Fruit fly (Drosophila melanogaster) whole organism, embryonic: ENCODE results near the gene I-2.

Experiments used
- Bteb2 ChIP-seq: fragments of 200-800 bp; sonication (Bioruptor generic); optimal IDR thresholded peaks from 2 replicates; lab custom pipeline; 2016; ENCODE audit warnings: missing biosample characterization, missing genetic modification characterization
- CG10543 ChIP-seq: fragments of 200-800 bp; sonication (Bioruptor generic); optimal IDR thresholded peaks from 3 replicates; lab custom pipeline; 2017; ENCODE audit warnings: missing biosample characterization, mild to moderate bottlenecking, missing genetic modification characterization, moderate library complexity
- CG10565 ChIP-seq: fragments of 200-800 bp; sonication (Bioruptor generic); optimal IDR thresholded peaks from 3 replicates; lab custom pipeline; 2016; ENCODE audit warnings: missing biosample characterization, mild to moderate bottlenecking, missing genetic modification characterization
- CG11247 ChIP-seq: fragments of 200-800 bp; sonication (Bioruptor generic); IDR thresholded peaks from 2 replicates; pipeline ENCODE4 v1.3.6; 2022; ENCODE audit warnings: missing biosample characterization, missing genetic modification characterization
- CG12219 ChIP-seq: fragments of 200-800 bp; sonication (Bioruptor generic); optimal IDR thresholded peaks from 3 replicates; lab custom pipeline; 2018; ENCODE audit warnings: missing biosample characterization, mild to moderate bottlenecking, missing genetic modification characterization
- CG13123 ChIP-seq: fragments of 200-800 bp; sonication (Bioruptor generic); optimal IDR thresholded peaks from 2 replicates; lab custom pipeline; 2016; ENCODE audit warnings: missing biosample characterization, missing genetic modification characterization
- CG14050 ChIP-seq: fragments of 200-800 bp; sonication (Bioruptor generic); IDR thresholded peaks from 3 replicates; pipeline ENCODE4 v1.3.6; 2022; ENCODE audit warnings: missing biosample characterization, missing genetic modification characterization
- CG1602 ChIP-seq: fragments of 200-800 bp; sonication (Bioruptor generic); optimal IDR thresholded peaks from 3 replicates; lab custom pipeline; 2016; ENCODE audit warnings: missing biosample characterization, missing genetic modification characterization
- CG17568 ChIP-seq: fragments of 200-800 bp; sonication (Bioruptor generic); optimal IDR thresholded peaks from 2 replicates; lab custom pipeline; 2018; ENCODE audit warnings: missing biosample characterization, mild to moderate bottlenecking, missing genetic modification characterization, moderate library complexity
- CG17612 ChIP-seq: fragments of 200-800 bp; sonication (Bioruptor generic); IDR thresholded peaks from 2 replicates; pipeline ENCODE4 v1.3.6; 2022; ENCODE audit warnings: missing biosample characterization, missing genetic modification characterization
- CG18011 ChIP-seq: fragments of 200-800 bp; sonication (Bioruptor generic); optimal IDR thresholded peaks from 2 replicates; lab custom pipeline; 2017; ENCODE audit warnings: missing biosample characterization, missing genetic modification characterization, mild to moderate bottlenecking, moderate library complexity, missing genotype
- CG18619 ChIP-seq: fragments of 200-800 bp; sonication (Bioruptor generic); optimal IDR thresholded peaks from 3 replicates; lab custom pipeline; 2017; ENCODE audit warnings: missing biosample characterization, mild to moderate bottlenecking, missing genetic modification characterization
- CG2129 ChIP-seq: fragments of 200-800 bp; sonication (Bioruptor generic); IDR thresholded peaks from 2 replicates; pipeline ENCODE4 v1.3.6; 2022; ENCODE audit warnings: missing biosample characterization, missing genetic modification characterization; ENCODE audit not compliant: partially characterized antibody
- CG3065 ChIP-seq: fragments of 200-800 bp; sonication (Bioruptor generic); optimal IDR thresholded peaks from 2 replicates; lab custom pipeline; 2016; ENCODE audit warnings: missing biosample characterization, missing genetic modification characterization
- CG31224 ChIP-seq: fragments of 200-800 bp; sonication (Bioruptor generic); IDR thresholded peaks from 2 replicates; pipeline ENCODE4 v1.3.6; 2022; ENCODE audit warnings: missing biosample characterization, missing genetic modification characterization
- CG34224 ChIP-seq: fragments of 200-800 bp; sonication (Bioruptor generic); IDR thresholded peaks from 3 replicates; pipeline ENCODE4 v1.3.6; 2022; ENCODE audit warnings: missing biosample characterization, missing genetic modification characterization; ENCODE audit not compliant: partially characterized antibody
- CG4424 ChIP-seq: fragments of 200-800 bp; sonication (Bioruptor generic); optimal IDR thresholded peaks from 3 replicates; lab custom pipeline; 2016; ENCODE audit warnings: missing biosample characterization, missing genetic modification characterization
- CG4730 ChIP-seq: fragments of 200-800 bp; sonication (Bioruptor generic); IDR thresholded peaks from 2 replicates; pipeline ENCODE4 v1.3.6; 2022; ENCODE audit warnings: missing biosample characterization, missing genetic modification characterization
- CG4820 ChIP-seq: fragments of 200-800 bp; sonication (Bioruptor generic); optimal IDR thresholded peaks from 3 replicates; lab custom pipeline; 2016; ENCODE audit warnings: missing biosample characterization, missing genetic modification characterization
- CG4854 ChIP-seq: fragments of 200-800 bp; sonication (Bioruptor generic); optimal IDR thresholded peaks from 2 replicates; lab custom pipeline; 2016; ENCODE audit warnings: missing biosample characterization, missing genetic modification characterization, inconsistent platforms
- CG7357 ChIP-seq: fragments of 200-800 bp; sonication (Bioruptor generic); IDR thresholded peaks from 3 replicates; pipeline ENCODE4 v1.3.6; 2022; ENCODE audit warnings: missing biosample characterization, missing genetic modification characterization
- CG7928 ChIP-seq: fragments of 200-800 bp; sonication (Bioruptor generic); optimal IDR thresholded peaks from 2 replicates; lab custom pipeline; 2017; ENCODE audit warnings: missing biosample characterization, mild to moderate bottlenecking, missing genetic modification characterization
- CG7963 ChIP-seq: fragments of 200-800 bp; sonication (Bioruptor generic); IDR thresholded peaks from 3 replicates; pipeline ENCODE4 v1.3.6; 2022; ENCODE audit warnings: missing biosample characterization, missing genetic modification characterization; ENCODE audit not compliant: partially characterized antibody
- CG8765 ChIP-seq: fragments of 200-800 bp; sonication (Bioruptor generic); IDR thresholded peaks from 2 replicates; pipeline ENCODE4 v1.3.6; 2022; ENCODE audit warnings: missing biosample characterization, missing genetic modification characterization
- Camta ChIP-seq: fragments of 200-800 bp; sonication (Bioruptor generic); optimal IDR thresholded peaks from 2 replicates; lab custom pipeline; 2016; ENCODE audit warnings: missing biosample characterization, missing genetic modification characterization
- Dad ChIP-seq: fragments of 200-800 bp; sonication (Bioruptor generic); optimal IDR thresholded peaks from 3 replicates; lab custom pipeline; 2016; ENCODE audit warnings: missing biosample characterization, missing genetic modification characterization
- Dbx ChIP-seq: fragments of 200-800 bp; sonication (Bioruptor generic); IDR thresholded peaks from 3 replicates; pipeline ENCODE4 v1.3.6; 2022; ENCODE audit warnings: missing biosample characterization, missing genetic modification characterization
- Fer1 ChIP-seq: fragments of 200-800 bp; sonication (Bioruptor generic); optimal IDR thresholded peaks from 2 replicates; lab custom pipeline; 2017; ENCODE audit warnings: missing biosample characterization, mild to moderate bottlenecking, missing genetic modification characterization
- Hey ChIP-seq: fragments of 200-800 bp; sonication (Bioruptor generic); optimal IDR thresholded peaks from 3 replicates; lab custom pipeline; 2018; ENCODE audit warnings: missing biosample characterization, mild to moderate bottlenecking, missing genetic modification characterization
- MESR4 ChIP-seq: fragments of 200-800 bp; sonication (Bioruptor generic); optimal IDR thresholded peaks from 2 replicates; lab custom pipeline; 2018; ENCODE audit warnings: missing biosample characterization, mild to moderate bottlenecking, missing genetic modification characterization, moderate library complexity
- Med ChIP-seq: fragments of 200-800 bp; sonication (Bioruptor generic); peaks from one replicate; lab custom pipeline; 2016; ENCODE audit warnings: missing biosample characterization, missing genetic modification characterization, mild to moderate bottlenecking, inconsistent platforms, moderate library complexity
- NK7.1 ChIP-seq: fragments of 200-800 bp; sonication (Bioruptor generic); optimal IDR thresholded peaks from 3 replicates; lab custom pipeline; 2016; ENCODE audit warnings: missing biosample characterization, missing genetic modification characterization
- Rfx ChIP-seq: fragments of 200-800 bp; sonication (Bioruptor generic); IDR thresholded peaks from 2 replicates; pipeline ENCODE4 v1.3.6; 2022; ENCODE audit warnings: missing biosample characterization, missing genetic modification characterization
- ac ChIP-seq: fragments of 200-800 bp; sonication (Bioruptor generic); optimal IDR thresholded peaks from 3 replicates; lab custom pipeline; 2017; ENCODE audit warnings: missing biosample characterization, mild to moderate bottlenecking, missing genetic modification characterization
- ara ChIP-seq: fragments of 200-800 bp; sonication (Bioruptor generic); IDR thresholded peaks from 2 replicates; pipeline ENCODE4 v1.3.6; 2022; ENCODE audit warnings: missing biosample characterization, missing genetic modification characterization
- chn ChIP-seq: fragments of 200-800 bp; sonication (Bioruptor generic); optimal IDR thresholded peaks from 2 replicates; lab custom pipeline; 2016; ENCODE audit warnings: missing biosample characterization, missing genetic modification characterization
- corto ChIP-seq: fragments of 200-800 bp; sonication (Bioruptor generic); optimal IDR thresholded peaks from 2 replicates; lab custom pipeline; 2016; ENCODE audit warnings: missing biosample characterization, mild to moderate bottlenecking, missing genetic modification characterization, moderate library complexity
- gce ChIP-seq: fragments of 200-800 bp; sonication (Bioruptor generic); IDR thresholded peaks from 3 replicates; pipeline ENCODE4 v1.3.6; 2022; ENCODE audit warnings: missing biosample characterization, missing genetic modification characterization
- grau ChIP-seq: fragments of 200-800 bp; optimal IDR thresholded peaks from 3 replicates; lab custom pipeline; 2019; ENCODE audit warnings: missing biosample characterization, mild to moderate bottlenecking, missing genetic modification characterization, moderate library complexity
- gro ChIP-seq: fragments of 200-800 bp; sonication (Bioruptor generic); optimal IDR thresholded peaks from 2 replicates; lab custom pipeline; 2016; ENCODE audit warnings: missing biosample characterization, missing genetic modification characterization
- gt ChIP-seq: fragments of 200-800 bp; sonication (Bioruptor generic); IDR thresholded peaks from 2 replicates; pipeline ENCODE4 v1.3.6; 2022; ENCODE audit warnings: missing biosample characterization, missing genetic modification characterization
- jumu ChIP-seq: fragments of 200-800 bp; sonication (Bioruptor generic); optimal IDR thresholded peaks from 3 replicates; lab custom pipeline; 2016; ENCODE audit warnings: missing biosample characterization, missing genetic modification characterization
- klu ChIP-seq: fragments of 200-800 bp; sonication (Bioruptor generic); IDR thresholded peaks from 2 replicates; pipeline ENCODE4 v1.3.6; 2022; ENCODE audit warnings: missing biosample characterization, missing genetic modification characterization
- kni ChIP-seq: fragments of 200-800 bp; sonication (Bioruptor generic); optimal IDR thresholded peaks from 3 replicates; lab custom pipeline; 2017; ENCODE audit warnings: mild to moderate bottlenecking, missing biosample characterization, missing genetic modification reagents, missing genetic modification characterization
- knrl ChIP-seq: fragments of 200-800 bp; sonication (Bioruptor generic); IDR thresholded peaks from 3 replicates; pipeline ENCODE4 v1.3.6; 2022; ENCODE audit warnings: missing biosample characterization, missing genetic modification characterization; ENCODE audit not compliant: partially characterized antibody
- lola ChIP-seq, 3 experiments: fragments of >200 bp in 2 of 3; fragments of 200-800 bp in 1 of 3; sonication (Bioruptor generic) in 1 of 3; optimal IDR thresholded peaks; 2 replicates each; lab custom pipeline; 2017 to 2019; ENCODE audit warnings: missing biosample characterization in 3 of 3, missing genetic modification characterization in 3 of 3, mild to moderate bottlenecking in 1 of 3, moderate library complexity in 1 of 3
- luna ChIP-seq: fragments of 200-800 bp; sonication (Bioruptor generic); optimal IDR thresholded peaks from 2 replicates; lab custom pipeline; 2016; ENCODE audit warnings: missing biosample characterization, missing genetic modification characterization
- mam ChIP-seq: fragments of 200-800 bp; sonication (Bioruptor generic); optimal IDR thresholded peaks from 3 replicates; lab custom pipeline; 2016; ENCODE audit warnings: missing biosample characterization, missing genetic modification characterization
- p53 ChIP-seq: fragments of 200-800 bp; sonication (Bioruptor generic); optimal IDR thresholded peaks from 2 replicates; lab custom pipeline; 2016; ENCODE audit warnings: missing biosample characterization, missing genetic modification characterization
- pan ChIP-seq, 4 experiments: fragments of >200 bp in 3 of 4; fragments of 200-800 bp in 1 of 4; sonication (Bioruptor generic) in 1 of 4; optimal IDR thresholded peaks in 3 of 4; IDR thresholded peaks in 1 of 4; 2 replicates each; pipeline versions ENCODE4 v1.3.6 to Lab custom; 2017 to 2022; ENCODE audit warnings: missing biosample characterization in 2 of 4, missing genetic modification characterization in 2 of 4, mixed read lengths in 1 of 4
- zen ChIP-seq: fragments of 200-800 bp; sonication (Bioruptor generic); optimal IDR thresholded peaks from 3 replicates; lab custom pipeline; 2018; ENCODE audit warnings: missing biosample characterization, mild to moderate bottlenecking, missing genetic modification characterization, moderate library complexity

I-2 gene

DNA sequence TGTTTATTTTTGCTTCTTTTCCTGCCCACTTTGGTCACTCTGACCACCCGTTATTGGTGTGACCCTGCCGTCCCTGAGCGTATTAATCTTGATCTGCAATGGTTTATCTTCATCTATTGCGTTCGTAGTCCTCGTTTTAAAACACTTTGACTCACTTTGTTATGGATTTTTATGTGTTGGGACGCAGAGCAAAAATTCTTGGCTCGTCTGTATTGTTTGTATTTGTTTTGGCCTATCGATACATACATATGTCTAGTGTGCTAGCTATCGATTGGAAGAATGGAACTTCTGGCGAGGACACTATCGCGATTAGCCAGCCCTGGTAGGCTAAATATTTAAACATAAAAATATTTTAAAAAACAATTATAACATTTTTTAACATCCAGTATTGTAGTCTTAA lies 23.0 kb upstream of the I-2 start, which contains the start of gene CG10809 (continued):
- no peak for TF ChIP-seq CG11247 (GFP tag; lab: Robert Waterston, UW)
- no peak for TF ChIP-seq gce (GFP tag; lab: Robert Waterston, UW)
- TF ChIP-seq zen (tag; lab: Kevin White, UChicago) = peak; percentile 49
- TF ChIP-seq Dbx (GFP tag; lab: Robert Waterston, UW) = peak; percentile 28; the same call in 1 of the 3 replicates
- no peak for TF ChIP-seq Dad (GFP tag; lab: Kevin White, UChicago)
- no peak for TF ChIP-seq chn (GFP tag; lab: Kevin White, UChicago)
- no peak for TF ChIP-seq CG4854 (GFP tag; lab: Kevin White, UChicago)
- TF ChIP-seq Bteb2 (GFP tag; lab: Kevin White, UChicago) = no peak
- TF ChIP-seq p53 (GFP tag; lab: Kevin White, UChicago) = no peak
- no peak for TF ChIP-seq Camta
- peak; percentile 25 for TF ChIP-seq CG13123 (GFP tag; lab: Kevin White, UChicago)
- no peak for TF ChIP-seq kni (GFP tag; lab: Kevin White, UChicago)
- peak; percentile 43 for TF ChIP-seq grau (tag; lab: Kevin White, UChicago)
- no peak for TF ChIP-seq Hey (tag; lab: Kevin White, UChicago)
- no peak for TF ChIP-seq CG14050 (GFP tag; lab: Robert Waterston, UW)
- TF ChIP-seq pan (optimal IDR thresholded peaks at IDR 0.05; lab: Kevin White, UChicago) = no peak
- TF ChIP-seq pan (GFP tag; optimal IDR thresholded peaks at IDR 0.05 in 1 of 2, IDR thresholded peaks at IDR 0.05 in 1 of 2) = no peak
- no peak for TF ChIP-seq gt (GFP tag; lab: Robert Waterston, UW)
- no peak for TF ChIP-seq CG1602
- peak; percentile 83 for TF ChIP-seq CG2129
- TF ChIP-seq CG3065 (GFP tag; lab: Kevin White, UChicago) = no peak
- TF ChIP-seq knrl (GFP tag; lab: Robert Waterston, UW) = peak; percentile 95
- no peak for TF ChIP-seq klu (GFP tag; lab: Robert Waterston, UW)
- no peak for TF ChIP-seq corto
- TF ChIP-seq ara (GFP tag; lab: Robert Waterston, UW) = no peak
- no peak for TF ChIP-seq luna (GFP tag; lab: Kevin White, UChicago)
- TF ChIP-seq CG17612 (GFP tag; lab: Robert Waterston, UW) = no peak
- peak; percentile 88 for TF ChIP-seq Med (GFP tag; lab: Kevin White, UChicago)
- peak in 1 of 3 experiments; percentile 36 for TF ChIP-seq lola (GFP tag; optimal IDR thresholded peaks at IDR 0.05; lab: Kevin White, UChicago)
- TF ChIP-seq jumu (GFP tag; lab: Kevin White, UChicago) = peak; percentile 15
- no peak for TF ChIP-seq NK7.1 (GFP tag; lab: Kevin White, UChicago)
- TF ChIP-seq CG10543 (GFP tag; lab: Kevin White, UChicago) = no peak
- no peak for TF ChIP-seq CG4730 (GFP tag; lab: Robert Waterston, UW)
- TF ChIP-seq CG34224 (GFP tag; lab: Robert Waterston, UW) = peak; percentile 92
- TF ChIP-seq CG4820 (GFP tag; lab: Kevin White, UChicago) = peak; percentile 19
- no peak for TF ChIP-seq CG31224 (GFP tag; lab: Robert Waterston, UW)
- peak; percentile 72 for TF ChIP-seq Rfx (GFP tag; lab: Robert Waterston, UW)
- no peak for TF ChIP-seq ac
- TF ChIP-seq CG17568 (GFP tag; lab: Kevin White, UChicago) = no peak
- no peak for TF ChIP-seq Fer1 (GFP tag; lab: Kevin White, UChicago)
- peak; percentile 11 for TF ChIP-seq mam (GFP tag; lab: Kevin White, UChicago)
- peak; percentile 81 for TF ChIP-seq MESR4 (GFP tag; lab: Kevin White, UChicago)
- TF ChIP-seq gro (GFP tag; lab: Kevin White, UChicago) = peak; percentile 38
- peak; percentile 45 for TF ChIP-seq CG4424 (GFP tag; lab: Kevin White, UChicago)
- peak; percentile 89 for TF ChIP-seq CG7963 (GFP tag; lab: Robert Waterston, UW)
- no peak for TF ChIP-seq CG7357
- peak; percentile 93 for TF ChIP-seq CG7928
- TF ChIP-seq CG18619 = no peak
- no peak for TF ChIP-seq CG8765 (GFP tag; lab: Robert Waterston, UW)
- TF ChIP-seq CG12219 = no peak
- TF ChIP-seq CG10565 (GFP tag; lab: Kevin White, UChicago) = no peak
- no peak for TF ChIP-seq CG18011 (GFP tag; lab: Kevin White, UChicago)
